Worm (Caenorhabditis elegans) whole organism, L3 larva: ENCODE results near the gene B0035.13.

Source experiments
- R02D3.7 ChIP-seq: fragments of 150-350 bp; optimal IDR thresholded peaks from 2 replicates; lab custom pipeline; 2014; ENCODE audit warnings: missing biosample characterization, missing genetic modification characterization
- egl-27 ChIP-seq: sonication (generic microtip); optimal IDR thresholded peaks from 4 replicates; lab custom pipeline; 2017; ENCODE audit warnings: missing biosample characterization, missing genetic modification reagents, missing genetic modification characterization
- egl-5 ChIP-seq: fragments of 150-350 bp; optimal IDR thresholded peaks from 2 replicates; lab custom pipeline; 2017; ENCODE audit warnings: missing biosample characterization, missing genetic modification reagents, missing genetic modification characterization, inconsistent platforms
- lin-39 ChIP-seq: fragments of 150-350 bp; optimal IDR thresholded peaks from 2 replicates; lab custom pipeline; 2018; ENCODE audit warnings: missing biosample characterization, missing genetic modification reagents, missing genetic modification characterization
- nhr-237 ChIP-seq: fragments of 150-350 bp; optimal IDR thresholded peaks from 2 replicates; lab custom pipeline; 2014; ENCODE audit warnings: missing biosample characterization, missing genetic modification characterization
- pqm-1 ChIP-seq: fragments of 150-350 bp; optimal IDR thresholded peaks from 2 replicates; lab custom pipeline; 2017; ENCODE audit warnings: missing biosample characterization, missing genetic modification characterization, inconsistent platforms
- tbx-2 ChIP-seq: sonication (generic microtip); optimal IDR thresholded peaks from 2 replicates; lab custom pipeline; 2016; ENCODE audit warnings: mild to moderate bottlenecking, missing genetic modification characterization, missing compliant biosample characterization
- zag-1 ChIP-seq: fragments of 150-350 bp; optimal IDR thresholded peaks from 2 replicates; lab custom pipeline; 2014; ENCODE audit warnings: missing biosample characterization, missing genetic modification characterization
- ztf-11 ChIP-seq: fragments of 150-350 bp; optimal IDR thresholded peaks from 2 replicates; lab custom pipeline; 2014; ENCODE audit warnings: missing biosample characterization, missing genetic modification characterization

DNA sequence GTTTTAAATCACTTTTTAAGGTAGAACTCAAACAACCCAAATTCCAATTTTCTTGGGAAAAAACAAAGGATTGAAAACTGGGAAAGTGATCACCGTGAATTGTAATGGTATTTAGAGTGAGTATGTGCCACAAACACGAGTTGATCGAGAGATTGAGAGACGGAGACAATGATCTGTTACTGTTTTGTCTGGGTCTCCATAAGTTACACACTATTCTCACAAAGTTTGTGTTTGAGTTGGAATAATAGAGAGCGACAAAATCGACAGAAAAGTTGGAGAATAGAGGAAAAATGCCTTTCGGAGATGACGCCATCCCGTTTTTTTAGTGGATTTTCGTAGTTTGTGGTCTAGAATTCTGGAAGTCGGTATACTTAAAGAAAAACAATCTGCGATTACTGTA lies 35.3 kb downstream of the B0035.13 start, which contains the start of gene nhr-7:
- TF ChIP-seq egl-27 (tag; lab: Kevin White, UChicago), result no peak
- no peak for TF ChIP-seq R02D3.7 (tag; lab: Kevin White, UChicago)
- TF ChIP-seq egl-5 (tag; lab: Kevin White, UChicago), result no peak
- TF ChIP-seq lin-39 (tag; lab: Kevin White, UChicago), result no peak
- TF ChIP-seq nhr-237 (tag; lab: Kevin White, UChicago), result no peak
- TF ChIP-seq ztf-11 (tag; lab: Kevin White, UChicago), result no peak
- no peak for TF ChIP-seq zag-1
- TF ChIP-seq pqm-1 (tag; lab: Kevin White, UChicago), result no peak
- no peak for TF ChIP-seq tbx-2 (tag; lab: Kevin White, UChicago)
